Worm (Caenorhabditis elegans) whole organism, L4 larva: ENCODE data around the gene T23F2.2.

ENCODE experiments used
- F10B5.3 ChIP-seq: sonication (generic microtip); optimal IDR thresholded peaks from 2 replicates; lab custom pipeline; 2016; ENCODE audit warnings: mild to moderate bottlenecking, missing genetic modification characterization, missing compliant biosample characterization
- F49E8.2 ChIP-seq: sonication (generic microtip); optimal IDR thresholded peaks from 2 replicates; lab custom pipeline; 2016; ENCODE audit warnings: missing compliant biosample characterization, mild to moderate bottlenecking, missing genetic modification characterization, borderline replicate concordance
- Y48G9A.11 ChIP-seq: fragments of 200-800 bp; sonication (Bioruptor generic); IDR thresholded peaks from 2 replicates; pipeline ENCODE4 v1.3.6; 2022; ENCODE audit warnings: missing genetic modification reagents, missing genetic modification characterization, missing compliant biosample characterization
- aha-1 ChIP-seq: fragments of 150-350 bp; peaks from one replicate; lab custom pipeline; 2014; ENCODE audit warnings: missing biosample characterization, missing genetic modification characterization
- aly-2 ChIP-seq: sonication (generic microtip); optimal IDR thresholded peaks from 2 replicates; lab custom pipeline; 2018; ENCODE audit warnings: missing biosample characterization, missing genetic modification characterization
- ama-1 ChIP-seq: fragments of 150-350 bp; optimal IDR thresholded peaks from 2 replicates; lab custom pipeline; 2014; ENCODE audit warnings: inconsistent platforms, mixed read lengths
- ceh-82 ChIP-seq: sonication (generic microtip); optimal IDR thresholded peaks from 2 replicates; lab custom pipeline; 2017; ENCODE audit warnings: missing biosample characterization, missing genetic modification characterization
- ctbp-1 ChIP-seq: fragments of 200-800 bp; sonication (Bioruptor generic); IDR thresholded peaks from 2 replicates; pipeline ENCODE4 v1.3.6; 2022; ENCODE audit warnings: missing genetic modification reagents, missing genetic modification characterization, missing compliant biosample characterization
- daf-16 ChIP-seq, 3 experiments: sonication (generic microtip); optimal IDR thresholded peaks; 2 replicates each; lab custom pipeline; 2016 to 2017; ENCODE audit warnings: missing genetic modification characterization in 3 of 3, missing genetic modification reagents in 3 of 3, mild to moderate bottlenecking in 2 of 3, missing compliant biosample characterization in 2 of 3, missing biosample characterization in 1 of 3, moderate library complexity in 1 of 3
- dmd-6 ChIP-seq: fragments of 200-800 bp; sonication (Bioruptor generic); IDR thresholded peaks from 2 replicates; pipeline ENCODE4 v1.3.6; 2022; ENCODE audit warnings: missing genetic modification reagents, missing genetic modification characterization, missing compliant biosample characterization
- dmd-8 ChIP-seq: fragments of 200-800 bp; sonication (Bioruptor generic); IDR thresholded peaks from 2 replicates; pipeline ENCODE4 v1.3.6; 2022; ENCODE audit warnings: missing genetic modification characterization, missing compliant biosample characterization
- dve-1 ChIP-seq: sonication (generic microtip); optimal IDR thresholded peaks from 2 replicates; lab custom pipeline; 2017; ENCODE audit warnings: antibody characterized with exemption, mild to moderate bottlenecking, missing genetic modification characterization, missing compliant biosample characterization; ENCODE audit not compliant: insufficient read depth
- egl-27 ChIP-seq: sonication (generic microtip); optimal IDR thresholded peaks from 3 replicates; lab custom pipeline; 2017; ENCODE audit warnings: missing biosample characterization, missing genetic modification reagents, missing genetic modification characterization
- egl-43 ChIP-seq: fragments of 200-800 bp; sonication (Bioruptor generic); IDR thresholded peaks from 2 replicates; pipeline ENCODE4 v1.3.6; 2022; ENCODE audit warnings: missing genetic modification reagents, missing genetic modification characterization, missing compliant biosample characterization
- fkh-10 ChIP-seq: fragments of 150-350 bp; optimal IDR thresholded peaks from 2 replicates; lab custom pipeline; 2014; ENCODE audit warnings: missing biosample characterization, missing genetic modification reagents, missing genetic modification characterization
- fos-1 ChIP-seq: fragments of 150-350 bp; optimal IDR thresholded peaks from 2 replicates; lab custom pipeline; 2014; ENCODE audit warnings: missing biosample characterization, missing genetic modification characterization
- hlh-11 ChIP-seq: fragments of 200-800 bp; sonication (Bioruptor generic); optimal IDR thresholded peaks from 2 replicates; lab custom pipeline; 2018; ENCODE audit warnings: mild to moderate bottlenecking, missing genetic modification characterization, missing compliant biosample characterization
- hlh-30 ChIP-seq: sonication (generic microtip); optimal IDR thresholded peaks from 2 replicates; lab custom pipeline; 2017; ENCODE audit warnings: antibody characterized with exemption, mild to moderate bottlenecking, missing genetic modification characterization, missing compliant biosample characterization; ENCODE audit not compliant: insufficient read depth
- lin-1 ChIP-seq: fragments of 200-800 bp; sonication (Bioruptor generic); IDR thresholded peaks from 2 replicates; pipeline ENCODE4 v1.3.6; 2022; ENCODE audit warnings: missing genetic modification reagents, missing genetic modification characterization, missing compliant biosample characterization
- lin-29 ChIP-seq: fragments of 200-800 bp; sonication (Bioruptor generic); IDR thresholded peaks from 2 replicates; pipeline ENCODE4 v1.3.6; 2022; ENCODE audit warnings: missing genetic modification reagents, missing genetic modification characterization, missing compliant biosample characterization
- lsy-2 ChIP-seq, 2 experiments: fragments of 150-350 bp in 1 of 2; sonication (generic microtip) in 1 of 2; optimal IDR thresholded peaks; 2 replicates each; lab custom pipeline; 2014 to 2017; ENCODE audit warnings: missing biosample characterization in 2 of 2, missing genetic modification characterization in 2 of 2
- mxl-3 ChIP-seq: fragments of 200-800 bp; sonication (Bioruptor generic); optimal IDR thresholded peaks from 2 replicates; lab custom pipeline; 2018; ENCODE audit warnings: mild to moderate bottlenecking, missing genetic modification characterization, missing compliant biosample characterization
- nhr-11 ChIP-seq: fragments of 150-350 bp; optimal IDR thresholded peaks from 2 replicates; lab custom pipeline; 2014; ENCODE audit warnings: missing biosample characterization, missing genetic modification characterization
- nhr-28 ChIP-seq: fragments of 150-350 bp; optimal IDR thresholded peaks from 2 replicates; lab custom pipeline; 2014; ENCODE audit warnings: missing biosample characterization, missing genetic modification characterization
- nhr-77 ChIP-seq: fragments of 150-350 bp; optimal IDR thresholded peaks from 2 replicates; lab custom pipeline; 2014; ENCODE audit warnings: missing biosample characterization, missing genetic modification characterization
- pha-4 ChIP-seq, 2 experiments: fragments of 150-350 bp in 1 of 2; fragments of 200-800 bp in 1 of 2; sonication (Bioruptor generic) in 1 of 2; IDR thresholded peaks in 1 of 2; optimal IDR thresholded peaks in 1 of 2; 2 replicates each; pipeline versions ENCODE4 v1.3.6 to Lab custom; 2014 to 2022; ENCODE audit warnings: missing genetic modification characterization in 2 of 2, missing genetic modification reagents in 2 of 2, missing biosample characterization in 1 of 2, missing compliant biosample characterization in 1 of 2
- rbr-2 ChIP-seq: sonication (generic microtip); optimal IDR thresholded peaks from 2 replicates; lab custom pipeline; 2016; ENCODE audit warnings: missing genotype, missing genetic modification characterization, missing compliant biosample characterization
- saeg-2 ChIP-seq: fragments of 200-800 bp; sonication (Bioruptor generic); IDR thresholded peaks from 2 replicates; pipeline ENCODE4 v1.3.6; 2022; ENCODE audit warnings: missing genetic modification reagents, missing genetic modification characterization, missing compliant biosample characterization
- set-16 ChIP-seq: fragments of 200-800 bp; sonication (Bioruptor generic); IDR thresholded peaks from 2 replicates; pipeline ENCODE4 v1.3.6; 2022; ENCODE audit warnings: missing genetic modification reagents, missing genetic modification characterization, missing compliant biosample characterization
- spr-3 ChIP-seq: fragments of 200-800 bp; sonication (Bioruptor generic); optimal IDR thresholded peaks from 2 replicates; lab custom pipeline; 2018; ENCODE audit warnings: mild to moderate bottlenecking, missing genetic modification characterization, missing compliant biosample characterization
- tag-97 ChIP-seq: fragments of 200-800 bp; sonication (Bioruptor generic); IDR thresholded peaks from 2 replicates; pipeline ENCODE4 v1.3.6; 2022; ENCODE audit warnings: missing genetic modification characterization, missing compliant biosample characterization
- unc-130 ChIP-seq: sonication (generic microtip); optimal IDR thresholded peaks from 2 replicates; lab custom pipeline; 2016; ENCODE audit warnings: missing genetic modification reagents, missing genetic modification characterization, missing compliant biosample characterization
- unc-62 ChIP-seq, 3 experiments: fragments of 150-350 bp in 1 of 3; sonication (generic microtip); optimal IDR thresholded peaks in 2 of 3; peaks in 1 of 3; 1 replicate in 1 of 3; 2 replicates in 2 of 3; lab custom pipeline; 2014 to 2017; ENCODE audit warnings: missing biosample characterization in 3 of 3, missing genetic modification characterization in 3 of 3, missing genetic modification reagents in 3 of 3, missing genotype in 1 of 3
- zfp-2 ChIP-seq: sonication (generic microtip); optimal IDR thresholded peaks from 2 replicates; lab custom pipeline; 2016; ENCODE audit warnings: mild to moderate bottlenecking, missing genetic modification characterization, missing compliant biosample characterization
- zip-11 ChIP-seq: fragments of 200-800 bp; sonication (Bioruptor generic); IDR thresholded peaks from 2 replicates; pipeline ENCODE4 v1.3.6; 2022; ENCODE audit warnings: missing genetic modification characterization, missing compliant biosample characterization

Gene T23F2.2

DNA sequence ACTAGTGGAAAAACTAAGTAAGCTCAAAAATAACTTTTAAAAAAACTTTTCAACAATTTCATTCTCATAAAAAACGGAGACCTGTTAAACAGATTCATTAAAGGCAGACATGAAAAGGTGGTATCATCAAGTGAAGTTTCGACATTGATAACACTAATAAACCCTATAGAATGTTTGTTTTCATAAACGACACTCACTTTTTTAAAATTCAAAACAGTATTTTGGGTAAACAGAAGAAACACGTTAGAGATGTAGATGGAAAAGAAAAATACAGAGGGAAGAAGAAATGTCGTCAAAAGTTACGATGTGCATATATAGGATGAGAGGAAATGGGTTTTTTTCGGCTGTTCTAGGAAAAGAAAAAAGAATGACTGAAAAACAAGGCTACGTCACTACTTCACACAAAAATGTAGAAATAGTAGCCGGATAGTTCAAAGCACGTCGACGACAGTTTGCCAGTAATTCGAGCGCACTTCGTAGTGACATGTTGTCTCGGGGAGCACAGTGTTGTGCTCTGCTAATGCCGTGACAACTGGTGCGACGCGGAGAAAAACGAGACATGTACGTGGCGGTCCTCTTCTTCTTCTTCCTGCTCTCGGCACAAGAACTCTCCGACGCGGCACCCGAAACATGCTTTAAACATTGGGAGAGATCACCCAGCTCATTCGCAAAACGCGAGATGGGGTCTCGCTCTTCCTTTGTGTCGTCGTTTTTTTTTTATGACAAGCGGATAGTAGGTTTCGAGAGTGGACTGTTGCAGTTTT lies 4.2 kb upstream of the T23F2.2 start:
- TF ChIP-seq dmd-6 (GFP tag; lab: Robert Waterston, UW) = no peak
- no peak for TF ChIP-seq lin-1 (GFP tag; lab: Robert Waterston, UW)
- TF ChIP-seq lin-29 (GFP tag; lab: Robert Waterston, UW) = no peak
- TF ChIP-seq nhr-28 (tag; lab: Kevin White, UChicago) = peak; percentile 4
- TF ChIP-seq dve-1 (tag; lab: Kevin White, UChicago) = peak; percentile 50
- TF ChIP-seq set-16 (GFP tag; lab: Robert Waterston, UW) = peak; percentile 28; the same call in 1 of the 2 replicates
- TF ChIP-seq daf-16 (GFP tag; optimal IDR thresholded peaks at IDR 0.05; lab: Kevin White, UChicago) = peak in 1 of 2 experiments; percentile 13
- TF ChIP-seq daf-16 (tag; optimal IDR thresholded peaks at IDR 0.05; lab: Kevin White, UChicago) = peak; percentile 97
- TF ChIP-seq hlh-11 = peak; percentile 7
- TF ChIP-seq lsy-2 (tag; optimal IDR thresholded peaks at IDR 0.05; lab: Kevin White, UChicago) = no peak

DNA sequence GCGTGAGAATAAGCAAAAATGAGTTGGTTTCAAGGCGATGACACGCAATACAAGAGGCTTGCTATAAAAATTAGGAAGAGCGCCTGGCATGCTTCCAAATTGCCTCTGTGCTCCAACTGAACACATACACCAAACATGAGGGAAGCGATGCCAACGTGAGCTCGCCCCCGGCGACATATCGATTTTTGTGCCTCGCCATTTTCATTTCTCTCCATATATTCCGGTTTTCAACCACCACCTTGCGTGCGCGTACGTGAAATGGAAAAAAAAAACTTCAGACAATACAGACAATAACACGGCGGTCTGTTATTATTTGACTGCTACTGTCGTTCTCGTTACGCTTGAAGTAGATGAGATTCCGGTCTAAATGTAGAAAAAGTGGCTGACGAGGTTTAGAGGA lies 2.9 kb upstream of the T23F2.2 start:
- TF ChIP-seq zfp-2 (tag; lab: Kevin White, UChicago) (no peak), hlh-30 (tag; lab: Kevin White, UChicago) (peak; percentile 1), dmd-8 (no peak), unc-130 (no peak), dve-1 (tag; lab: Kevin White, UChicago) (peak; percentile 7)

DNA sequence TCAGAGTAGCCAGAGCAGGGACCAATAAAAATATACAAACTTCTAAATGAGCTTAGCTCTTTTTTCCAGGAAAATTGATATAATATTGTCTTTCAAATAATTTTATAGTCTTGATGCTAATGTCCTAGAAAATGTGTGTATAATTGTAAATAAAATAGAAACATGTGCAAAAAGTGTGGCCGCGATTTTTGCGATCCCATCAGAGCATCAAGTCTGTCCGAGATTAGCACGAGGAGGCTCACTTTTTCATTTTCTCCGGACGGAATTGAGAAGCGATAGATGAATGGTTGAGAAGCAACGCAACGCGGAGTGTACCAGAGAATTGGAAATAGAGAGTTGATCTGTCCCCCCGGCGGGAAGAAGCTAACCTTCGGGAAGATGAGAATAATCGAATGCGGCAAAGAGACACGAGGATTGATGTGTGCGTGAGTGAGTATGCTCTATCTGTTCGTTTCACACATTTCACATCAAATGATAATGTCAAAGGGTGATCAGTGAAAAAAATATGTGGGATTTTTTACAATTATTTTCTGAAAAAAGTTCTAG lies 1.5 kb upstream of the T23F2.2 start:
- TF ChIP-seq aha-1 (tag; lab: Kevin White, UChicago) = peak; percentile 53
- no peak for TF ChIP-seq rbr-2 (tag; lab: Kevin White, UChicago)
- TF ChIP-seq unc-62 (GFP tag; optimal IDR thresholded peaks at IDR 0.05 in 1 of 2; lab: Kevin White, UChicago) = no peak
- no peak for TF ChIP-seq unc-62 (tag; optimal IDR thresholded peaks at IDR 0.05; lab: Kevin White, UChicago)
- TF ChIP-seq hlh-11 = peak; percentile 33
- TF ChIP-seq fos-1 (tag; lab: Kevin White, UChicago) = no peak
- TF ChIP-seq F10B5.3 (tag; lab: Kevin White, UChicago) = no peak
- peak; percentile 20 for TF ChIP-seq mxl-3 (GFP tag; lab: Kevin White, UChicago)
- TF ChIP-seq nhr-11 = peak; percentile 2

DNA sequence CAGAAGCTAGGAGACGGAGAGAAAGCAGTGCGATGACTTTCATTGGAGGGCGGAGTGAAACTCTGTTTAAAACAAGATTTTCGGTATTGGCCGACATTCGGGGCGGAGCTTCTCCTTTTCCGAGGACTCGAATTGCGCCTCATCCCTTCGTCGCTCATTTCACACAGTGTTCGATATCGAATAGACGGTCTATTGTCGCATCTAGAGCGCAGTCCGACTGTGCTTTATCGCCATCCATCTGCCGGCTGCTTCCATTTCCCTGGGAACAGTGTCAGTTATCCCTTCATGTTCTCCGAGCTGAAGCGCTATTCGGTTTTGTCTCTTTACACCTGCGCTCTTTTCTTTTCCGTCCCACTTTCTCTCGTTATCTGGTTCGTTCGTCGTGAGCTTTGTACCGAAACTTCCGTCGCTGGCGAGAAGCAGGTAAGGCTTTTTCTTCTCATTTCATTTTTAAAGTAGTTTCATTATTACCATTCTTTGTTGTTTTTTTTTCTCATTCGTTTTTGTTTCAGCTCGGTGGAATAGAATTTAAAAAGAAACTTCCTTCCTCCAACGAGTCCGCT lies 12.1 kb downstream of the T23F2.2 start, which contains the start of the genes bus-8A and bus-8B:
Gene bus-8A, plus strand, starts transcription at position 96 of the 563 bp plus-strand sequence.
Gene bus-8B, plus strand, starts transcription at position 513 of the 563 bp plus-strand sequence.
- 0 out of 2 replicates have a peak, but pooled peaks have one; percentile 24 for TF ChIP-seq egl-43
- no peak for TF ChIP-seq egl-27
- TF ChIP-seq zip-11 = no peak
- no peak for TF ChIP-seq F49E8.2
- peak in 1 of 2 experiments; percentile 94 for TF ChIP-seq unc-62 (GFP tag; optimal IDR thresholded peaks at IDR 0.05 in 1 of 2; lab: Kevin White, UChicago)
- no peak for TF ChIP-seq unc-62 (tag; optimal IDR thresholded peaks at IDR 0.05; lab: Kevin White, UChicago)
- no peak for TF ChIP-seq ctbp-1
- no peak for TF ChIP-seq ama-1 (lab: Kevin White, UChicago)
- no peak for TF ChIP-seq pha-4 (GFP tag; IDR thresholded peaks at IDR 0.05; lab: Robert Waterston, UW)
- TF ChIP-seq pha-4 (tag; optimal IDR thresholded peaks at IDR 0.05; lab: Kevin White, UChicago) = no peak
- TF ChIP-seq, all 104 proteins: peak for 2

DNA sequence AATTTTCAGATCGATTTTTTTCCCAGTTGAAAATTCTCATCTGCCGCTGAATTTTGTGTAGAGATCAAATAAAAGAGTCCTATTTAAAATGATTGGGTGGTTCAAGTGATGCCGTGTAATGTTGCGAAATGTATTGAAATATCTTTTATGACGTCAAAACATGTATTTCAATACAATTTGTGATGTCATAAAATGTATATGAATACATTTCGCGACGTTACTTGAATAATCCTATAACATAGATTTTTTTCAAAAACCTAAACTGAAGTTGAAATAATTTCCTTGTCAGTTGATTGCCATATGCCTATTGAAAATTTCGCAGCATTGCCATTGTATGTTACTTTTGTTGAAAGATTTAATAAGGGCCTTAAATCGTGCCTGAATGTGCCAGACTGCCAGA lies 15.5 kb downstream of the T23F2.2 start, which contains the start of gene F55D1.1:
Gene F55D1.1, plus strand, starts transcription at position 301 of the 400 bp plus-strand sequence.
- TF ChIP-seq saeg-2 (GFP tag; lab: Robert Waterston, UW) (no peak), tag-97 (GFP tag; lab: Robert Waterston, UW) (no peak), fkh-10 (GFP tag; lab: Kevin White, UChicago) (no peak), spr-3 (GFP tag; lab: Kevin White, UChicago) (no peak), Y48G9A.11 (GFP tag; lab: Robert Waterston, UW) (no peak), nhr-77 (tag; lab: Kevin White, UChicago) (no peak), ctbp-1 (no peak), aly-2 (tag; lab: Kevin White, UChicago) (no peak), ceh-82 (tag; lab: Kevin White, UChicago) (no peak)
- TF ChIP-seq, all 104 proteins: peak for 0
